Worm (Caenorhabditis elegans): ENCODE measurements around the gene Y37D8A.6.

Gene Y37D8A.6

DNA sequence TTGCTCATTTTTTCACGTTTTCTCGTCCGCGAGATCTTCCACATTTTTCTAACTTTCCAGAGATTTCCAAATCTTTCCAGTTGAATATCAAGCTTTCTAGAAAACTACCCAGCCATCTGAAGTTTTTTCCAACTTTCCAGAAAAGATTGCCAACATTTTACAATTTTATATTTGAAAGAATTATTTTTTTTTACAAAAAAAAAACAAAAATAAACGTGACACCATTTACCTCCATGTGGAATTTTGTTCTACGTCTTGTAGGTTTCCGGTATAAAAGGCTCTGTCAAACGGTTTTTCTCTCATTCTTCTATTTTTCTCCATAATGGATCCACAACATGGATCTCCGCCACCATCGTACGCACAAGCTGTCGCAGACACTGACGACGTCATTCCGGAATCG lies 5.4 kb downstream of the Y37D8A.6 start, which contains the start of gene Y37D8A.8:
Y37D8A.8 (plus strand) TSS at position 301 of the 400 bp plus-strand sequence.
- TF ChIP-seq nhr-25 (tag; optimal IDR thresholded peaks at IDR 0.05) (no peak), zag-1 (tag; optimal IDR thresholded peaks at IDR 0.05) (no peak), egl-27 (tag; optimal IDR thresholded peaks at IDR 0.05) (no peak), snpc-4 (tag; optimal IDR thresholded peaks at IDR 0.05) (no peak), unc-55 (GFP tag; optimal IDR thresholded peaks at IDR 0.05) (no peak), nhr-10 (tag; optimal IDR thresholded peaks at IDR 0.05) (no peak), mbf-1 (tag; optimal IDR thresholded peaks at IDR 0.05) (no peak), gmeb-1 (tag; optimal IDR thresholded peaks at IDR 0.05) (no peak)

DNA sequence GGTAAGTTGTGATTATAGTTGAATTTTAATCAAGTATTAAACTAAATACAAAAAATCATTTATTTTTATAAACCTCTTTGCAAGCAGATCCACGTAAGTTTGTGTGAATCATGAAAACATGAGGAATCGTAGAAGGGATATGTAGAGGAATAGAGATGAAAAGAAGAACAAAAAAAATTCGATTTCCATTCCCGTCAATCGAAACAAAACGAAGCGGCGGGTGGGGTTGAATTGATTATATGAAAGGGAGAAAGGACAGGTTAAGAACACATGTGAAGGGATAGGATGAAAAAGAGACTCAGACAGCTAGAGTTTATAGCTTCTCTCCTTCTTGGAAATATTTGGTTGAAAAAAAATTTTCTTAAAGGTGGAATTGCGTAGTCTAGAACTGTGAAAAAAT lies 10.0 kb downstream of the Y37D8A.6 start:
- no peak for TF ChIP-seq nhr-237 (tag; optimal IDR thresholded peaks at IDR 0.05)
- TF ChIP-seq lin-11 (tag; optimal IDR thresholded peaks at IDR 0.05), result no peak
- TF ChIP-seq nhr-10 (tag; optimal IDR thresholded peaks at IDR 0.05), result no peak
- TF ChIP-seq gmeb-1 (tag; optimal IDR thresholded peaks at IDR 0.05), result no peak
- TF ChIP-seq mbf-1 (tag; optimal IDR thresholded peaks at IDR 0.05), result no peak
- TF ChIP-seq sma-9 (GFP tag; optimal IDR thresholded peaks at IDR 0.05), result peak; percentile 24
- TF ChIP-seq sma-9 (tag; optimal IDR thresholded peaks at IDR 0.05), result no peak
- peak; percentile 23 for TF ChIP-seq crh-2 (tag; optimal IDR thresholded peaks at IDR 0.05)
- TF ChIP-seq nhr-6 (tag; optimal IDR thresholded peaks at IDR 0.05), result no peak
- peak; percentile 70 for TF ChIP-seq blmp-1 (tag; optimal IDR thresholded peaks at IDR 0.05; ENCODE audit: insufficient read depth)
- no peak for TF ChIP-seq ceh-16 (tag; optimal IDR thresholded peaks at IDR 0.05)
- no peak for TF ChIP-seq zag-1 (tag; optimal IDR thresholded peaks at IDR 0.05)
- TF ChIP-seq nhr-21 (tag; optimal IDR thresholded peaks at IDR 0.05), result peak; percentile 18
- no peak for TF ChIP-seq dmd-4 (tag; optimal IDR thresholded peaks at IDR 0.05)
- TF ChIP-seq lsy-2 (tag; optimal IDR thresholded peaks at IDR 0.05), result no peak
- peak; percentile 20 for TF ChIP-seq nhr-25 (tag; optimal IDR thresholded peaks at IDR 0.05)
- peak; percentile 21 for TF ChIP-seq fos-1 (tag; optimal IDR thresholded peaks at IDR 0.05)
- TF ChIP-seq skn-1 (tag; optimal IDR thresholded peaks at IDR 0.05), result no peak

DNA sequence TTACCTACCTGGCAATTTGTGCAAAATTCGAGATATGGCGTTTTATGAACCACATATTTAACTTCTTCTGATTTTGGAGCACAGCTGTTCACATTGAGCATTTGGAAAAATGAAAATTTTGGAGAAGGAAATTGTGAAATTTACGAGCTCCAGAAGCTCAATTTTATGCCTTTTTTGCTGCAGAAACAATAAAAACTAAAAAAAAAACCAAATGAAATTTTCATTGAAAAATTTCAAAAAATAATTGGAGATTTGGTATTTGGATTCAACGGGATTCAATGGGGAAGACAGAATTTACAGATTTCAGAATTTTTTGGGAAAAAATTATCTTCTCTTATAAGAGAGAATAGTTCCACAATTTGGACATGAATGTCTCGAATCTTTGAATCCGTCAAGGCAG lies 13.5 kb downstream of the Y37D8A.6 start, which contains the start of gene Y37D8A.26:
Y37D8A.26 (minus strand) TSS at position 101 of the 400 bp plus-strand sequence.
- TF ChIP-seq ztf-11 (tag; optimal IDR thresholded peaks at IDR 0.05), result no peak
- no peak for TF ChIP-seq lsy-2 (tag; optimal IDR thresholded peaks at IDR 0.05)
- no peak for TF ChIP-seq F13H6.1 (tag; optimal IDR thresholded peaks at IDR 0.05)
- TF ChIP-seq nhr-23 (tag; optimal IDR thresholded peaks at IDR 0.05), result no peak
- no peak for TF ChIP-seq aly-2 (tag; optimal IDR thresholded peaks at IDR 0.05)
- TF ChIP-seq unc-39 (tag; optimal IDR thresholded peaks at IDR 0.05), result no peak
- no peak for TF ChIP-seq ceh-82 (tag; optimal IDR thresholded peaks at IDR 0.05)
- TF ChIP-seq dmd-4 (tag; optimal IDR thresholded peaks at IDR 0.05), result no peak
- TF ChIP-seq mdl-1 (tag; optimal IDR thresholded peaks at IDR 0.05), result no peak
- TF ChIP-seq nhr-129 (tag; optimal IDR thresholded peaks at IDR 0.05), result no peak
- TF ChIP-seq mbf-1 (tag; optimal IDR thresholded peaks at IDR 0.05), result no peak
- TF ChIP-seq ZK546.5 (tag; optimal IDR thresholded peaks at IDR 0.05), result no peak
- no peak for TF ChIP-seq ztf-1 (GFP tag; conservative IDR thresholded peaks at IDR 0.05)
- TF ChIP-seq skn-1 (tag; optimal IDR thresholded peaks at IDR 0.05), result no peak
- TF ChIP-seq ztf-4 (tag; optimal IDR thresholded peaks at IDR 0.05), result no peak
- no peak for TF ChIP-seq lin-13 (GFP tag; optimal IDR thresholded peaks at IDR 0.05)

DNA sequence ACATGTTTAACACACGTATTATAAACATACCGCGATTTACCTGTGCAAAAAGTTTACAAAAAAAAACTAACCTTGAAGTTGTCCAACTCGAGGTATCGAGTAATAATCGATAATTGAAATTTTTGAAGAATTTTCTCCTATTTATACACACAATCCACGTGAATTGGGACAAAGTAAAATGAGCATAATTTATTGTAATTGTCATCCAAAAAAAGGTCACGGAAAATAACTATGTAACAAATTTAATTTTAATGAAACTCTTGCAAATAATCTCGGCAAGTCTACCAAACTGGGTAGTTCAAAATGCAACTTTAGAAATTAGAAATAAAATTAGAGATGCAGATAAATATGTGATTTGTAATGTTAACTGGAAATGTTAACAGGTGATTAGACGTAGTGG lies 14.7 kb downstream of the Y37D8A.6 start, which contains the start of gene Y37D8A.5:
Y37D8A.5 (minus strand) TSS at position 101 of the 400 bp plus-strand sequence.
- TF ChIP-seq ztf-4 (tag; optimal IDR thresholded peaks at IDR 0.05) (no peak), lin-11 (tag; optimal IDR thresholded peaks at IDR 0.05) (no peak), unc-62 (GFP tag; optimal IDR thresholded peaks at IDR 0.05) (no peak), Y55F3AM.14 (GFP tag; optimal IDR thresholded peaks at IDR 0.05) (no peak), blmp-1 (tag; optimal IDR thresholded peaks at IDR 0.05; ENCODE audit: insufficient read depth) (no peak), alr-1 (tag; optimal IDR thresholded peaks at IDR 0.05) (no peak), fos-1 (tag; optimal IDR thresholded peaks at IDR 0.05) (no peak), aly-2 (tag; optimal IDR thresholded peaks at IDR 0.05) (no peak), ZK546.5 (tag; optimal IDR thresholded peaks at IDR 0.05) (no peak), nhr-25 (tag; optimal IDR thresholded peaks at IDR 0.05) (no peak), R02D3.7 (tag; optimal IDR thresholded peaks at IDR 0.05) (no peak), nhr-237 (tag; optimal IDR thresholded peaks at IDR 0.05) (no peak), elt-3 (tag; optimal IDR thresholded peaks at IDR 0.05) (no peak), mab-5 (tag; optimal IDR thresholded peaks at IDR 0.05) (no peak), crh-2 (tag; optimal IDR thresholded peaks at IDR 0.05) (no peak), ceh-16 (tag; optimal IDR thresholded peaks at IDR 0.05) (no peak), nhr-11 (tag; optimal IDR thresholded peaks at IDR 0.05) (no peak), nhr-12 (tag; optimal IDR thresholded peaks at IDR 0.05) (no peak), snpc-4 (tag; optimal IDR thresholded peaks at IDR 0.05) (no peak)

Data from whole organism, L2 larva.